Worm (Caenorhabditis elegans): Measurements from ENCODE around the gene Y105C5B.5.

Gene Y105C5B.5

DNA sequence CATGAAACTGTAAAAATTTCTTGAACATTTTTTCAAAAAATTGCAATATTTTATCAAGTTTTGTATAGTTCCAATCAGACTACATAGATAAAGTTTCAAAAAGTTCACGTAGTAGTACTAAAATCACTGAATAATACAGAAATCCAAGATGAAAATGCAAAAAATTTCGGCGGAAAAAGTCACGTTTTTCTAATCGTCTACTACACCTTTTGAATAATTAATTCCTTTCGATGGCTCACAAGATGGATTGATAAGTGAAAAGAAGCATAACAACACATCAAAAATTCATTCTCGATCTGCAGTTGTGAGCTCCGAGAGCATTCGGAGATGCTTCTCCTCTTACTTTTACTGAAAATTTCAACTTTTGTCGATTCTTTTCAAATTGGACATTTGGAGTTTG, 28.4 kb downstream of the Y105C5B.5 start, which contains the start of gene gcy-25:
Gene gcy-25, plus strand, starts transcription at position 301 of the 400 bp plus-strand sequence.
- TF ChIP-seq nhr-179 (tag; optimal IDR thresholded peaks at IDR 0.05) (no peak), zfh-2 (GFP tag; conservative IDR thresholded peaks at IDR 0.05) (no peak), ceh-40 (GFP tag; IDR thresholded peaks at IDR 0.05) (no peak), bed-1 (GFP tag; IDR thresholded peaks at IDR 0.05) (no peak), lin-26 (GFP tag; IDR thresholded peaks at IDR 0.05) (no peak), Y56A3A.18 (GFP tag; IDR thresholded peaks at IDR 0.05) (no peak), dpl-1 (GFP tag; optimal IDR thresholded peaks at IDR 0.05) (no peak), rcor-1 (GFP tag; IDR thresholded peaks at IDR 0.05) (no peak)

DNA sequence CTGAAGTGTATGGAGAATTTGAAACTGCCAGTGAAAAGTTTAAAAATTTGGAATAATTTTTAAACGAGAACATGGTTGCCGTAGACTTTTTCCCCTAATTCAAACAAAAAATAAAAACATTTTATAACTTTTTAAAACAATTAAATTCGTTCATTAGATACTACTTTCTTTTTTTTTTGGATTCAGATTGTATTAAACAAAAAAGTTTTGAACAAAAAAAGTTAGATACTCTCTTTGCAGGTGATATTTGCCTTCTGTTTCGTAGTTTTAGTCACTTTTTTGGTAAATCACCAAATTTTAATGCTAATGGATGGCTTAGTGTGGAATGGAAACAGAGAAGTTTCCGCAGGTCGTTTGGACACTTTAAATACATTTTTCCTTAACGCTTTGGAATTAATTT, 30.7 kb downstream of the Y105C5B.5 start, which contains the start of gene Y105C5B.1:
Gene Y105C5B.1, plus strand, starts transcription at position 301 of the 400 bp plus-strand sequence.
- no peak for TF ChIP-seq ceh-40 (GFP tag; IDR thresholded peaks at IDR 0.05)
- TF ChIP-seq nfya-1 (tag; optimal IDR thresholded peaks at IDR 0.05; ENCODE audit: borderline replicate concordance, insufficient read depth): no peak
- no peak for TF ChIP-seq ekl-4 (GFP tag; IDR thresholded peaks at IDR 0.05)
- no peak for TF ChIP-seq Y79H2A.3 (GFP tag; conservative IDR thresholded peaks at IDR 0.05)
- no peak for TF ChIP-seq cebp-2 (GFP tag; IDR thresholded peaks at IDR 0.05)
- no peak for TF ChIP-seq snpc-4 (GFP tag; optimal IDR thresholded peaks at IDR 0.05)
- no peak for TF ChIP-seq snpc-4 (tag; optimal IDR thresholded peaks at IDR 0.05)
- no peak for TF ChIP-seq madf-10 (tag; optimal IDR thresholded peaks at IDR 0.05)
- TF ChIP-seq nhr-80 (tag; optimal IDR thresholded peaks at IDR 0.05): no peak
- TF ChIP-seq madf-6 (GFP tag; IDR thresholded peaks at IDR 0.05): no peak
- TF ChIP-seq pbrm-1 (GFP tag; IDR thresholded peaks at IDR 0.05): no peak
- TF ChIP-seq snpc-1.3 (tag; optimal IDR thresholded peaks at IDR 0.05; ENCODE audit: insufficient read depth): no peak
- TF ChIP-seq lin-35 (GFP tag; optimal IDR thresholded peaks at IDR 0.05): no peak
- no peak for TF ChIP-seq Y53G8AR.9 (GFP tag; conservative IDR thresholded peaks at IDR 0.05)
- TF ChIP-seq K12H6.12 (tag; optimal IDR thresholded peaks at IDR 0.05): no peak
- TF ChIP-seq hmg-1.2 (GFP tag; IDR thresholded peaks at IDR 0.05): no peak
- no peak for TF ChIP-seq dox-1 (GFP tag; IDR thresholded peaks at IDR 0.05)

ce11 chrIV:15868288-15868687, 32.7 kb downstream of the Y105C5B.5 start:
- TF ChIP-seq rec-8 (tag; optimal IDR thresholded peaks at IDR 0.05) (no peak), snpc-4 (GFP tag; optimal IDR thresholded peaks at IDR 0.05) (no peak), snpc-4 (tag; optimal IDR thresholded peaks at IDR 0.05) (peak in 3 of 4 experiments; percentile 32 to 56 (median 53)), snpc-1.1 (tag; optimal IDR thresholded peaks at IDR 0.05; ENCODE audit: insufficient read depth) (no peak), attf-6 (GFP tag; IDR thresholded peaks at IDR 0.05) (0 out of 2 replicates have a peak, but pooled peaks have one; percentile 20)

DNA sequence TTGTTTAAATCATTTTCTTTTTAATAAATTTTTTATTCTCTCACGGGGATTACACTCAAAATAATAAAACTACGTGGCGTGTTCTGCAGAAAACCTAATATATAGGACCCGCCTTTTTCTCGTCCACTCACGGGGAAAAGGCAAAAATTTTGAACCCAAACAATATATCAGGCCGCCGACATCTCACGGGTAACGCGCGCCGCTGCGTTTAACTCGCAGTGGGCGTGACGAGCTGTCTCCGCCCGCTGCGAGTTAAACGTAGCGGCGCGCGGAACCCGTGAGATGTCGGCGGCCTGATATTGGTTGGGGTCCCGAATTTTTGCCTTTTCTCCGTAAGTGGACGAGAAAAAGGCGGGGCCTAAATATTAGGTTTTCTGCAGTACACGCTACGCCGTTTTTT, 39.5 kb downstream of the Y105C5B.5 start:
- TF ChIP-seq attf-3 (GFP tag; conservative IDR thresholded peaks at IDR 0.05) (no peak), Y53F4B.3 (GFP tag; IDR thresholded peaks at IDR 0.05) (no peak), ZK185.1 (tag; optimal IDR thresholded peaks at IDR 0.05; ENCODE audit: poor library complexity, severe bottlenecking) (no peak), bed-2 (GFP tag; IDR thresholded peaks at IDR 0.05) (no peak), attf-6 (GFP tag; IDR thresholded peaks at IDR 0.05) (0 out of 2 replicates have a peak, but pooled peaks have one; percentile 16), snpc-4 (GFP tag; optimal IDR thresholded peaks at IDR 0.05) (no peak), snpc-4 (tag; optimal IDR thresholded peaks at IDR 0.05) (peak in 2 of 4 experiments; percentile 15 to 91), rcor-1 (GFP tag; IDR thresholded peaks at IDR 0.05) (no peak), ceh-27 (GFP tag; optimal IDR thresholded peaks at IDR 0.05) (no peak), pbrm-1 (GFP tag; IDR thresholded peaks at IDR 0.05) (0 out of 2 replicates have a peak, but pooled peaks have one; percentile 16), F39B2.1 (GFP tag; IDR thresholded peaks at IDR 0.05) (no peak), ceh-79 (tag; optimal IDR thresholded peaks at IDR 0.05) (no peak), ets-4 (GFP tag; optimal IDR thresholded peaks at IDR 0.05) (no peak), sea-2 (GFP tag; IDR thresholded peaks at IDR 0.05) (no peak), die-1 (tag; optimal IDR thresholded peaks at IDR 0.05) (no peak), mel-28 (tag; optimal IDR thresholded peaks at IDR 0.05; ENCODE audit: borderline replicate concordance) (no peak), ceh-100 (GFP tag; IDR thresholded peaks at IDR 0.05) (no peak)

All from whole organism, young adult.